Worm (Caenorhabditis elegans) whole organism, L4 larva: ENCODE measurements around the gene twk-31.

ENCODE experiments used
- D1046.2 ChIP-seq: fragments of 200-800 bp; sonication (Bioruptor generic); IDR thresholded peaks from 2 replicates; pipeline ENCODE4 v1.3.6; 2022; ENCODE audit warnings: missing genetic modification characterization, missing compliant biosample characterization
- F37D6.2 ChIP-seq: sonication (generic microtip); optimal IDR thresholded peaks from 2 replicates; lab custom pipeline; 2016; ENCODE audit warnings: mild to moderate bottlenecking, missing genetic modification characterization, missing compliant biosample characterization
- F44E2.7 ChIP-seq: fragments of 200-800 bp; sonication (Bioruptor generic); IDR thresholded peaks from 2 replicates; pipeline ENCODE4 v2.1.2; 2022; ENCODE audit warnings: missing genetic modification characterization, missing compliant biosample characterization
- F49E8.2 ChIP-seq: sonication (generic microtip); optimal IDR thresholded peaks from 2 replicates; lab custom pipeline; 2016; ENCODE audit warnings: missing compliant biosample characterization, mild to moderate bottlenecking, missing genetic modification characterization, borderline replicate concordance
- T20F7.1 ChIP-seq: fragments of 200-800 bp; sonication (Bioruptor generic); optimal IDR thresholded peaks from 2 replicates; lab custom pipeline; 2018; ENCODE audit warnings: mild to moderate bottlenecking, missing genetic modification characterization, missing compliant biosample characterization
- Y48G9A.11 ChIP-seq: fragments of 200-800 bp; sonication (Bioruptor generic); IDR thresholded peaks from 2 replicates; pipeline ENCODE4 v1.3.6; 2022; ENCODE audit warnings: missing genetic modification reagents, missing genetic modification characterization, missing compliant biosample characterization
- ama-1 ChIP-seq: fragments of 150-350 bp; optimal IDR thresholded peaks from 2 replicates; lab custom pipeline; 2014; ENCODE audit warnings: inconsistent platforms, mixed read lengths
- arid-1 ChIP-seq: fragments of 200-800 bp; sonication (Bioruptor generic); conservative IDR thresholded peaks from 2 replicates; pipeline ENCODE4 v1.3.6; 2022; ENCODE audit warnings: missing genetic modification reagents, missing genetic modification characterization, missing compliant biosample characterization
- ceh-20 ChIP-seq: fragments of 200-800 bp; sonication (Bioruptor generic); IDR thresholded peaks from 2 replicates; pipeline ENCODE4 v1.3.6; 2022; ENCODE audit warnings: missing genetic modification reagents, missing genetic modification characterization, missing compliant biosample characterization
- ceh-32 ChIP-seq: sonication (generic microtip); optimal IDR thresholded peaks from 2 replicates; lab custom pipeline; 2016; ENCODE audit warnings: mild to moderate bottlenecking, missing genetic modification characterization, missing compliant biosample characterization; ENCODE audit not compliant: poor library complexity
- ceh-44 ChIP-seq: fragments of 200-800 bp; sonication (Bioruptor generic); IDR thresholded peaks from 2 replicates; pipeline ENCODE4 v1.3.6; 2022; ENCODE audit warnings: missing genetic modification reagents, missing genetic modification characterization, missing compliant biosample characterization
- ceh-62 ChIP-seq: sonication (generic microtip); optimal IDR thresholded peaks from 2 replicates; lab custom pipeline; 2017; ENCODE audit warnings: missing biosample characterization, missing genetic modification characterization
- daf-16 ChIP-seq, 3 experiments: sonication (generic microtip); optimal IDR thresholded peaks; 2 replicates each; lab custom pipeline; 2016 to 2017; ENCODE audit warnings: missing genetic modification characterization in 3 of 3, missing genetic modification reagents in 3 of 3, mild to moderate bottlenecking in 2 of 3, missing compliant biosample characterization in 2 of 3, missing biosample characterization in 1 of 3, moderate library complexity in 1 of 3
- dmd-6 ChIP-seq: fragments of 200-800 bp; sonication (Bioruptor generic); IDR thresholded peaks from 2 replicates; pipeline ENCODE4 v1.3.6; 2022; ENCODE audit warnings: missing genetic modification reagents, missing genetic modification characterization, missing compliant biosample characterization
- duxl-1 ChIP-seq: sonication (generic microtip); optimal IDR thresholded peaks from 2 replicates; lab custom pipeline; 2016; ENCODE audit warnings: mild to moderate bottlenecking, missing genetic modification characterization, moderate library complexity, missing compliant biosample characterization; ENCODE audit not compliant: poor library complexity
- egl-43 ChIP-seq: fragments of 200-800 bp; sonication (Bioruptor generic); IDR thresholded peaks from 2 replicates; pipeline ENCODE4 v1.3.6; 2022; ENCODE audit warnings: missing genetic modification reagents, missing genetic modification characterization, missing compliant biosample characterization
- gei-8 ChIP-seq: fragments of 200-800 bp; sonication (Bioruptor generic); optimal IDR thresholded peaks from 2 replicates; lab custom pipeline; 2018; ENCODE audit warnings: mild to moderate bottlenecking, missing genetic modification characterization, missing compliant biosample characterization
- hif-1 ChIP-seq, 2 experiments: sonication (generic microtip); optimal IDR thresholded peaks; 2 replicates each; lab custom pipeline; 2016 to 2017; ENCODE audit warnings: missing compliant biosample characterization in 2 of 2, missing genetic modification characterization in 2 of 2, missing genetic modification reagents in 2 of 2, missing genotype in 2 of 2, mild to moderate bottlenecking in 1 of 2
- hmg-1.1 ChIP-seq: fragments of 200-800 bp; sonication (Bioruptor generic); IDR thresholded peaks from 2 replicates; pipeline ENCODE4 v1.3.6; 2022; ENCODE audit warnings: missing genetic modification reagents, missing genetic modification characterization, missing compliant biosample characterization
- lim-7 ChIP-seq: fragments of 200-800 bp; sonication (Bioruptor generic); IDR thresholded peaks from 2 replicates; pipeline ENCODE4 v1.3.6; 2022; ENCODE audit warnings: missing genetic modification characterization, missing compliant biosample characterization
- lin-1 ChIP-seq: fragments of 200-800 bp; sonication (Bioruptor generic); IDR thresholded peaks from 2 replicates; pipeline ENCODE4 v1.3.6; 2022; ENCODE audit warnings: missing genetic modification reagents, missing genetic modification characterization, missing compliant biosample characterization
- lin-15B ChIP-seq: fragments of 150-350 bp; sonication (generic microtip); optimal IDR thresholded peaks from 3 replicates; lab custom pipeline; 2014; ENCODE audit warnings: missing biosample characterization, missing genetic modification characterization
- lin-29 ChIP-seq: fragments of 200-800 bp; sonication (Bioruptor generic); IDR thresholded peaks from 2 replicates; pipeline ENCODE4 v1.3.6; 2022; ENCODE audit warnings: missing genetic modification reagents, missing genetic modification characterization, missing compliant biosample characterization
- lin-38 ChIP-seq: fragments of 200-800 bp; sonication (Bioruptor generic); IDR thresholded peaks from 2 replicates; pipeline ENCODE4 v1.3.6; 2022; ENCODE audit warnings: missing genetic modification reagents, missing genetic modification characterization, missing compliant biosample characterization
- madf-5 ChIP-seq, 2 experiments: fragments of 200-800 bp; sonication (Bioruptor generic); IDR thresholded peaks; 2 replicates each; pipeline ENCODE4 v1.3.6; 2022; ENCODE audit warnings: missing compliant biosample characterization in 2 of 2, missing genetic modification characterization in 2 of 2
- madf-9 ChIP-seq: fragments of 200-800 bp; sonication (Bioruptor generic); conservative IDR thresholded peaks from 2 replicates; pipeline ENCODE4 v1.3.6; 2022; ENCODE audit warnings: missing genetic modification reagents, missing genetic modification characterization, missing compliant biosample characterization
- mep-1 ChIP-seq: fragments of 150-350 bp; sonication (generic microtip); optimal IDR thresholded peaks from 3 replicates; lab custom pipeline; 2014; ENCODE audit warnings: missing biosample characterization, missing genetic modification characterization
- mxl-2 ChIP-seq: fragments of 200-800 bp; sonication (Bioruptor generic); conservative IDR thresholded peaks from 2 replicates; pipeline ENCODE4 v1.3.6; 2022; ENCODE audit warnings: missing genetic modification reagents, missing genetic modification characterization, missing compliant biosample characterization
- nhr-102 ChIP-seq: sonication (generic microtip); optimal IDR thresholded peaks from 2 replicates; lab custom pipeline; 2016; ENCODE audit warnings: mild to moderate bottlenecking, missing genetic modification characterization, moderate library complexity, missing compliant biosample characterization
- nhr-11 ChIP-seq: fragments of 150-350 bp; optimal IDR thresholded peaks from 2 replicates; lab custom pipeline; 2014; ENCODE audit warnings: missing biosample characterization, missing genetic modification characterization
- nhr-111 ChIP-seq: fragments of 200-800 bp; sonication (Bioruptor generic); optimal IDR thresholded peaks from 2 replicates; lab custom pipeline; 2018; ENCODE audit warnings: mild to moderate bottlenecking, missing genetic modification characterization, missing compliant biosample characterization
- nhr-237 ChIP-seq: sonication (generic microtip); optimal IDR thresholded peaks from 2 replicates; lab custom pipeline; 2017; ENCODE audit warnings: missing biosample characterization, missing genetic modification characterization
- nhr-41 ChIP-seq: fragments of 200-800 bp; sonication (Bioruptor generic); IDR thresholded peaks from 2 replicates; pipeline ENCODE4 v1.3.6; 2022; ENCODE audit warnings: missing genetic modification reagents, missing genetic modification characterization, missing compliant biosample characterization
- nhr-48 ChIP-seq: sonication (generic microtip); optimal IDR thresholded peaks from 2 replicates; lab custom pipeline; 2016; ENCODE audit warnings: mild to moderate bottlenecking, missing genetic modification characterization, missing compliant biosample characterization
- pha-4 ChIP-seq, 2 experiments: fragments of 150-350 bp in 1 of 2; fragments of 200-800 bp in 1 of 2; sonication (Bioruptor generic) in 1 of 2; IDR thresholded peaks in 1 of 2; optimal IDR thresholded peaks in 1 of 2; 2 replicates each; pipeline versions ENCODE4 v1.3.6 to Lab custom; 2014 to 2022; ENCODE audit warnings: missing genetic modification characterization in 2 of 2, missing genetic modification reagents in 2 of 2, missing biosample characterization in 1 of 2, missing compliant biosample characterization in 1 of 2
- pqm-1 ChIP-seq: sonication (generic microtip); optimal IDR thresholded peaks from 2 replicates; lab custom pipeline; 2017; ENCODE audit warnings: missing biosample characterization, missing genetic modification characterization
- sdz-12 ChIP-seq: fragments of 200-800 bp; sonication (Bioruptor generic); optimal IDR thresholded peaks from 2 replicates; lab custom pipeline; 2018; ENCODE audit warnings: mild to moderate bottlenecking, missing genetic modification characterization, missing compliant biosample characterization
- set-16 ChIP-seq: fragments of 200-800 bp; sonication (Bioruptor generic); IDR thresholded peaks from 2 replicates; pipeline ENCODE4 v1.3.6; 2022; ENCODE audit warnings: missing genetic modification reagents, missing genetic modification characterization, missing compliant biosample characterization
- snpc-1.2 ChIP-seq: fragments of 200-800 bp; sonication (Bioruptor generic); IDR thresholded peaks from 2 replicates; pipeline ENCODE4 v1.3.6; 2022; ENCODE audit warnings: missing genetic modification reagents, missing genetic modification characterization, missing compliant biosample characterization
- spr-1 ChIP-seq: sonication (generic microtip); optimal IDR thresholded peaks from 2 replicates; lab custom pipeline; 2016; ENCODE audit warnings: mild to moderate bottlenecking, missing genetic modification characterization, missing compliant biosample characterization
- tra-1 ChIP-seq: fragments of 200-800 bp; sonication (Bioruptor generic); IDR thresholded peaks from 2 replicates; pipeline ENCODE4 v1.3.6; 2022; ENCODE audit warnings: missing genetic modification reagents, missing genetic modification characterization, missing compliant biosample characterization
- unc-130 ChIP-seq: sonication (generic microtip); optimal IDR thresholded peaks from 2 replicates; lab custom pipeline; 2016; ENCODE audit warnings: missing genetic modification reagents, missing genetic modification characterization, missing compliant biosample characterization
- unc-62 ChIP-seq, 3 experiments: fragments of 150-350 bp in 1 of 3; sonication (generic microtip); optimal IDR thresholded peaks in 2 of 3; peaks in 1 of 3; 1 replicate in 1 of 3; 2 replicates in 2 of 3; lab custom pipeline; 2014 to 2017; ENCODE audit warnings: missing biosample characterization in 3 of 3, missing genetic modification characterization in 3 of 3, missing genetic modification reagents in 3 of 3, missing genotype in 1 of 3
- zfp-3 ChIP-seq: fragments of 200-800 bp; sonication (Bioruptor generic); conservative IDR thresholded peaks from 2 replicates; pipeline ENCODE4 v1.3.6; 2022; ENCODE audit warnings: missing genetic modification reagents, missing genetic modification characterization, missing compliant biosample characterization

The twk-31 gene

DNA sequence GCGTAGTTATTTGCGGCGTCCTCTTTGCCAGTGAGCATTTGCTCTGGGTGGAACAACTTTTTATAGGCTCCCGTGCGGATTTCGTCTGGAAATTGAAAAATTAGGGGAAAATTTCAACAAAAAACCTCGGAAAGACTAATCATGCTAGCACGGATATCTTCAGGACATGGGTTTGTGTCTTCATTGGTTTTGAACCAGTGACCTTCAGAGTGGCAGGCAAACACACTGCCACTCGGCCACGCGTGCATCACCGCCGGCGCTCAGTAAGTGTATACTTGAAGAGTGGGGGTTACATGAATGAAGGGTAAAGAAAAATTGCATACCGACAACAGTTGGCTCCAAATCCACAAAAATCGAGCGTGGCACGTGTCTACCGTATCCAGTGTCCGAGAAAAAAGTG lies 39.2 kb upstream of the twk-31 start (continued):
- TF ChIP-seq F49E8.2 (tag; lab: Kevin White, UChicago) (peak; percentile 43), nhr-11 (tag; lab: Kevin White, UChicago) (peak; percentile 18), hmg-1.1 (peak; percentile 89), spr-1 (tag; lab: Kevin White, UChicago) (peak; percentile 19), madf-9 (GFP tag; lab: Robert Waterston, UW) (peak; percentile 64; the same call in 1 of the 2 replicates), pqm-1 (no peak), lin-29 (GFP tag; lab: Robert Waterston, UW) (0 out of 2 replicates have a peak, but pooled peaks have one; percentile 31), madf-5 (GFP tag; IDR thresholded peaks at IDR 0.05; lab: Robert Waterston, UW) (peak in 1 of 2 experiments; percentile 54; a peak in 1 of 4 replicates), D1046.2 (GFP tag; lab: Robert Waterston, UW) (peak; percentile 90), dmd-6 (GFP tag; lab: Robert Waterston, UW) (peak; percentile 66), ceh-20 (GFP tag; lab: Robert Waterston, UW) (peak; percentile 67; the same call in 1 of the 2 replicates), lin-38 (GFP tag; lab: Robert Waterston, UW) (peak; percentile 79), snpc-1.2 (GFP tag; lab: Robert Waterston, UW) (peak; percentile 64; the same call in 1 of the 2 replicates), F37D6.2 (tag; lab: Kevin White, UChicago) (peak; percentile 35), daf-16 (GFP tag; optimal IDR thresholded peaks at IDR 0.05; lab: Kevin White, UChicago) (peak; percentile 26 to 30), daf-16 (tag; optimal IDR thresholded peaks at IDR 0.05; lab: Kevin White, UChicago) (peak; percentile 28), lin-15B (no peak), tra-1 (GFP tag; lab: Robert Waterston, UW) (0 out of 2 replicates have a peak, but pooled peaks have one; percentile 64), nhr-41 (GFP tag; lab: Robert Waterston, UW) (0 out of 2 replicates have a peak, but pooled peaks have one; percentile 18), mep-1 (tag; lab: Kevin White, UChicago) (peak; percentile 49), zfp-3 (GFP tag; lab: Robert Waterston, UW) (peak; percentile 64; the same call in 1 of the 2 replicates), ceh-62 (tag; lab: Kevin White, UChicago) (no peak), ceh-32 (tag; lab: Kevin White, UChicago) (no peak), nhr-48 (tag; lab: Kevin White, UChicago) (peak; percentile 26), F44E2.7 (GFP tag; lab: Robert Waterston, UW) (peak; percentile 82; the same call in 1 of the 2 replicates), lin-1 (GFP tag; lab: Robert Waterston, UW) (peak; percentile 79; the same call in 1 of the 2 replicates), mxl-2 (peak; percentile 81; the same call in 1 of the 2 replicates), nhr-237 (tag; lab: Kevin White, UChicago) (no peak), set-16 (GFP tag; lab: Robert Waterston, UW) (peak; percentile 39), sdz-12 (GFP tag; lab: Kevin White, UChicago) (peak; percentile 43), lim-7 (peak; percentile 94), arid-1 (GFP tag; lab: Robert Waterston, UW) (0 out of 2 replicates have a peak, but pooled peaks have one; percentile 52), ama-1 (lab: Kevin White, UChicago) (no peak), duxl-1 (tag; lab: Kevin White, UChicago) (peak; percentile 22), gei-8 (GFP tag; lab: Kevin White, UChicago) (peak; percentile 84), unc-130 (GFP tag; lab: Kevin White, UChicago) (peak; percentile 54), T20F7.1 (GFP tag; lab: Kevin White, UChicago) (no peak), egl-43 (peak; percentile 90), hif-1 (tag; optimal IDR thresholded peaks at IDR 0.05; lab: Kevin White, UChicago) (peak in 1 of 2 experiments; percentile 39), nhr-102 (tag; lab: Kevin White, UChicago) (peak; percentile 52), nhr-111 (GFP tag; lab: Kevin White, UChicago) (peak; percentile 79), ceh-44 (GFP tag; lab: Robert Waterston, UW) (peak; percentile 66; the same call in 1 of the 2 replicates), Y48G9A.11 (GFP tag; lab: Robert Waterston, UW) (0 out of 2 replicates have a peak, but pooled peaks have one; percentile 52), pha-4 (GFP tag; IDR thresholded peaks at IDR 0.05; lab: Robert Waterston, UW) (peak; percentile 75; the same call in 1 of the 2 replicates), pha-4 (tag; optimal IDR thresholded peaks at IDR 0.05; lab: Kevin White, UChicago) (no peak), unc-62 (GFP tag; optimal IDR thresholded peaks at IDR 0.05 in 1 of 2; lab: Kevin White, UChicago) (peak in 1 of 2 experiments; percentile 83), unc-62 (tag; optimal IDR thresholded peaks at IDR 0.05; lab: Kevin White, UChicago) (no peak)
